Fruit fly (Drosophila melanogaster) whole organism, prepupa: ENCODE data around the gene Fer3HCH.

ENCODE experiments used
- Blimp-1 ChIP-seq: fragments of 200-800 bp; sonication (Bioruptor generic); optimal IDR thresholded peaks from 3 replicates; lab custom pipeline; 2017; ENCODE audit warnings: missing biosample characterization, missing genetic modification characterization, mild to moderate bottlenecking, moderate library complexity, missing genetic modification reagents
- CG11294 ChIP-seq: fragments of 200-800 bp; sonication (Bioruptor generic); IDR thresholded peaks from 2 replicates; pipeline ENCODE4 v1.3.6; 2022; ENCODE audit warnings: missing biosample characterization, missing genetic modification characterization
- CG11762 ChIP-seq: fragments of 200-800 bp; sonication (Bioruptor generic); optimal IDR thresholded peaks from 3 replicates; lab custom pipeline; 2016; ENCODE audit warnings: missing biosample characterization, missing genetic modification characterization; ENCODE audit not compliant: insufficient read depth
- CG11902 ChIP-seq: fragments of 200-800 bp; sonication (Bioruptor generic); optimal IDR thresholded peaks from 3 replicates; lab custom pipeline; 2016; ENCODE audit warnings: missing biosample characterization, missing genetic modification characterization
- CG15336 ChIP-seq: fragments of 200-800 bp; sonication (Bioruptor generic); IDR thresholded peaks from 2 replicates; pipeline ENCODE4 v1.3.6; 2022; ENCODE audit warnings: missing biosample characterization, missing genetic modification characterization
- CG1621 ChIP-seq: fragments of 200-800 bp; sonication (Bioruptor generic); optimal IDR thresholded peaks from 3 replicates; lab custom pipeline; 2018; ENCODE audit warnings: missing biosample characterization, mild to moderate bottlenecking, missing genetic modification characterization
- CG16779 ChIP-seq: fragments of 200-800 bp; sonication (Bioruptor generic); optimal IDR thresholded peaks from 3 replicates; lab custom pipeline; 2017; ENCODE audit warnings: missing biosample characterization, mild to moderate bottlenecking, missing genetic modification characterization
- CG31627 ChIP-seq: fragments of 200-800 bp; sonication (Bioruptor generic); optimal IDR thresholded peaks from 3 replicates; lab custom pipeline; 2016; ENCODE audit warnings: missing biosample characterization, missing genetic modification characterization
- CG32006 ChIP-seq: fragments of 200-800 bp; sonication (Bioruptor generic); optimal IDR thresholded peaks from 3 replicates; lab custom pipeline; 2017; ENCODE audit warnings: missing biosample characterization, mild to moderate bottlenecking, missing genetic modification characterization
- CG34406 ChIP-seq: fragments of 200-800 bp; sonication (Bioruptor generic); optimal IDR thresholded peaks from 3 replicates; lab custom pipeline; 2016; ENCODE audit warnings: missing biosample characterization, missing genetic modification characterization
- CG3919 ChIP-seq: fragments of 200-800 bp; sonication (Bioruptor generic); optimal IDR thresholded peaks from 3 replicates; lab custom pipeline; 2016; ENCODE audit warnings: missing biosample characterization, missing genetic modification characterization
- CG6163 ChIP-seq: fragments of 200-800 bp; sonication (Bioruptor generic); IDR thresholded peaks from 3 replicates; pipeline ENCODE4 v1.3.6; 2022; ENCODE audit warnings: missing biosample characterization, missing genetic modification characterization
- CG6276 ChIP-seq: fragments of 200-800 bp; sonication (Bioruptor generic); optimal IDR thresholded peaks from 2 replicates; lab custom pipeline; 2017; ENCODE audit warnings: missing biosample characterization, mild to moderate bottlenecking, missing genetic modification characterization
- CG6792 ChIP-seq: fragments of 200-800 bp; sonication (Bioruptor generic); optimal IDR thresholded peaks from 3 replicates; lab custom pipeline; 2016; ENCODE audit warnings: missing biosample characterization, missing genetic modification characterization
- CG6808 ChIP-seq: fragments of 200-800 bp; sonication (Bioruptor generic); optimal IDR thresholded peaks from 3 replicates; lab custom pipeline; 2017; ENCODE audit warnings: missing biosample characterization, missing genetic modification characterization, mild to moderate bottlenecking, moderate library complexity, missing genetic modification reagents
- CG6854 ChIP-seq: fragments of 200-800 bp; sonication (Bioruptor generic); optimal IDR thresholded peaks from 2 replicates; lab custom pipeline; 2017; ENCODE audit warnings: missing biosample characterization, mild to moderate bottlenecking, missing genetic modification characterization
- CG8119 ChIP-seq: fragments of 200-800 bp; sonication (Bioruptor generic); IDR thresholded peaks from 3 replicates; pipeline ENCODE4 v1.3.6; 2022; ENCODE audit warnings: missing biosample characterization, missing genetic modification characterization
- CG8632 ChIP-seq: fragments of 200-800 bp; sonication (Bioruptor generic); optimal IDR thresholded peaks from 3 replicates; lab custom pipeline; 2016; ENCODE audit warnings: missing biosample characterization, missing genetic modification characterization
- CG9139 ChIP-seq: fragments of 200-800 bp; sonication (Bioruptor generic); optimal IDR thresholded peaks from 3 replicates; lab custom pipeline; 2017; ENCODE audit warnings: missing biosample characterization, mild to moderate bottlenecking, missing genetic modification characterization
- Eip75B ChIP-seq: fragments of 200-800 bp; sonication (Bioruptor generic); optimal IDR thresholded peaks from 3 replicates; lab custom pipeline; 2016; ENCODE audit warnings: missing biosample characterization, missing genetic modification characterization
- Eip78C ChIP-seq: fragments of 200-800 bp; sonication (Bioruptor generic); peaks from one replicate; lab custom pipeline; 2016; ENCODE audit warnings: missing biosample characterization, missing genetic modification characterization
- Eip93F ChIP-seq: fragments of 200-800 bp; sonication (Bioruptor generic); optimal IDR thresholded peaks from 2 replicates; lab custom pipeline; 2016; ENCODE audit warnings: missing biosample characterization, mild to moderate bottlenecking, missing genetic modification characterization
- Ets21C ChIP-seq: fragments of 200-800 bp; sonication (Bioruptor generic); optimal IDR thresholded peaks from 3 replicates; lab custom pipeline; 2016; ENCODE audit warnings: missing biosample characterization, missing genetic modification characterization
- Ets96B ChIP-seq: fragments of 200-800 bp; optimal IDR thresholded peaks from 2 replicates; lab custom pipeline; 2019; ENCODE audit warnings: missing biosample characterization, mild to moderate bottlenecking, missing genetic modification characterization, moderate library complexity
- Gug ChIP-seq: fragments of 200-800 bp; sonication (Bioruptor generic); IDR thresholded peaks from 2 replicates; pipeline ENCODE4 v1.3.6; 2022; ENCODE audit warnings: missing biosample characterization, missing genetic modification characterization
- Hr38 ChIP-seq: sonication (Bioruptor generic); optimal IDR thresholded peaks from 2 replicates; lab custom pipeline; 2016; ENCODE audit warnings: missing biosample characterization, missing genetic modification characterization
- Hr39 ChIP-seq: fragments of 200-800 bp; sonication (Bioruptor generic); optimal IDR thresholded peaks from 2 replicates; lab custom pipeline; 2016; ENCODE audit warnings: missing biosample characterization, missing genetic modification characterization
- Hr4 ChIP-seq: fragments of 200-800 bp; sonication (Bioruptor generic); optimal IDR thresholded peaks from 3 replicates; lab custom pipeline; 2016; ENCODE audit warnings: missing biosample characterization, missing genetic modification characterization
- Met ChIP-seq: fragments of 200-800 bp; sonication (Bioruptor generic); optimal IDR thresholded peaks from 3 replicates; lab custom pipeline; 2016; ENCODE audit warnings: missing biosample characterization, missing genetic modification characterization
- OdsH ChIP-seq: fragments of 200-800 bp; sonication (Bioruptor generic); optimal IDR thresholded peaks from 3 replicates; lab custom pipeline; 2016; ENCODE audit warnings: missing biosample characterization, missing genetic modification characterization
- Smox ChIP-seq: fragments of 200-800 bp; sonication (Bioruptor generic); optimal IDR thresholded peaks from 3 replicates; lab custom pipeline; 2016; ENCODE audit warnings: missing biosample characterization, missing genetic modification characterization
- Sox102F ChIP-seq: fragments of 200-800 bp; sonication (Bioruptor generic); optimal IDR thresholded peaks from 2 replicates; lab custom pipeline; 2016; ENCODE audit warnings: missing biosample characterization, mild to moderate bottlenecking, missing genetic modification characterization
- Sox14 ChIP-seq: fragments of 200-800 bp; sonication (Bioruptor generic); optimal IDR thresholded peaks from 3 replicates; lab custom pipeline; 2016; ENCODE audit warnings: missing biosample characterization, missing genetic modification characterization
- Sox15 ChIP-seq: fragments of 200-800 bp; sonication (Bioruptor generic); optimal IDR thresholded peaks from 3 replicates; lab custom pipeline; 2016; ENCODE audit warnings: missing biosample characterization, missing genetic modification characterization
- achi ChIP-seq: fragments of 200-800 bp; sonication (Bioruptor generic); optimal IDR thresholded peaks from 3 replicates; lab custom pipeline; 2016; ENCODE audit warnings: missing biosample characterization, missing genetic modification characterization
- cyc ChIP-seq: fragments of 200-800 bp; sonication (Bioruptor generic); optimal IDR thresholded peaks from 3 replicates; lab custom pipeline; 2016; ENCODE audit warnings: missing biosample characterization, missing genetic modification characterization
- dac ChIP-seq: fragments of 200-800 bp; sonication (Bioruptor generic); optimal IDR thresholded peaks from 2 replicates; lab custom pipeline; 2017; ENCODE audit warnings: missing biosample characterization, mild to moderate bottlenecking, missing genetic modification characterization
- eg ChIP-seq: fragments of 200-800 bp; sonication (Bioruptor generic); IDR thresholded peaks from 3 replicates; pipeline ENCODE4 v1.3.6; 2022; ENCODE audit warnings: missing biosample characterization, missing genetic modification characterization
- fd59A ChIP-seq: fragments of 200-800 bp; sonication (Bioruptor generic); optimal IDR thresholded peaks from 2 replicates; lab custom pipeline; 2017; ENCODE audit warnings: missing biosample characterization, mild to moderate bottlenecking, missing genetic modification characterization, missing genetic modification reagents
- fd85E ChIP-seq: fragments of 200-800 bp; sonication (Bioruptor generic); optimal IDR thresholded peaks from 3 replicates; lab custom pipeline; 2016; ENCODE audit warnings: missing biosample characterization, missing genetic modification characterization
- fkh ChIP-seq: fragments of 200-800 bp; sonication (Bioruptor generic); optimal IDR thresholded peaks from 3 replicates; lab custom pipeline; 2017; ENCODE audit warnings: missing biosample characterization, mild to moderate bottlenecking, missing genetic modification characterization, moderate library complexity
- net ChIP-seq: fragments of 200-800 bp; sonication (Bioruptor generic); optimal IDR thresholded peaks from 3 replicates; lab custom pipeline; 2016; ENCODE audit warnings: missing biosample characterization, missing genetic modification characterization
- salr ChIP-seq, 2 experiments: fragments of 200-800 bp; sonication (Bioruptor generic); optimal IDR thresholded peaks; 3 replicates each; lab custom pipeline; 2016 to 2018; ENCODE audit warnings: missing biosample characterization in 2 of 2, missing genetic modification characterization in 2 of 2, mild to moderate bottlenecking in 1 of 2
- spab ChIP-seq: fragments of 200-800 bp; sonication (Bioruptor generic); optimal IDR thresholded peaks from 2 replicates; lab custom pipeline; 2017; ENCODE audit warnings: missing biosample characterization, mild to moderate bottlenecking, missing genetic modification characterization, missing genetic modification reagents
- svp ChIP-seq: fragments of 200-800 bp; sonication (Bioruptor generic); peaks from one replicate; lab custom pipeline; 2016; ENCODE audit warnings: missing biosample characterization, missing genetic modification characterization
- topi ChIP-seq: fragments of 200-800 bp; sonication (Bioruptor generic); optimal IDR thresholded peaks from 3 replicates; lab custom pipeline; 2016; ENCODE audit warnings: missing biosample characterization, missing genetic modification characterization

Fer3HCH gene

DNA sequence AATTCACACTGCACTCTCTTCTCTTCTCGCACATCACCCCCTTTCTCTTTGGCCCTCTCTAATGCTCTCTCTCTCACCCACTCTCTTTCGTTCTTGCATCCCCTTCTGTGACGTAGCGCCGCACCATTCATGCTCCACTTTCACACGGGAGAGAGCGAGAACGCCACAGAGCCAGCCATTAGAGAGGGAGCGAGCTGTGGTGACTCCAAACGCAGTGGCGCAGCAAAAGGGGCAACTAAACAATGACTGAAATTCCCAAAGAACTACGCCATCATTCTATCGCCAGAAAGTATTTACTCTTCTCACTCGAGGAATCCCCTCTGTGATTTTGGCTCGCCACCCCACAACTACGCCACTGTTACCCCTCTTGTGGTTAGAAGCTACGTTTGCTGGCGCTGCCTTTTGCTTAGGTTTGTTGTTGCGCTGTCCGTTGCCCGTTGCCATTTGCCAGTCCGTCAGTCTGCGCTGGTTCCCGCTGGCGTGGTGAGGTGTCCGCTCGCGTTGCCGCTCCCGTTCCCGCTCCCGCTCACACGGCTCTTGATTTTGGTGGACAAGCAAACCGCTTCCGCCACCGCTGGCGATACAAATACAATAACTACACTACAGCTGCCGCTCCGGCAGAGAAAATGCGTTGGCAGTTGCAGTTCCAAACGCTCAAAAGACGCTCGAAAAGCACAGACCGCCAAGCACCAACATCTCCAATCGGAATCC, 23.2 kb upstream of the Fer3HCH start (continued):
- TF ChIP-seq fkh = peak; percentile 97
- TF ChIP-seq spab (GFP tag; lab: Kevin White, UChicago) = peak; percentile 88
- peak; percentile 83 for TF ChIP-seq CG6808 (GFP tag; lab: Kevin White, UChicago)
- TF ChIP-seq dac = peak; percentile 99
- TF ChIP-seq svp (GFP tag; lab: Kevin White, UChicago) = peak; percentile 99
- peak; percentile 97 for TF ChIP-seq Hr38
- TF ChIP-seq Gug = peak; percentile 99
- peak; percentile 99 for TF ChIP-seq Eip78C (GFP tag; lab: Kevin White, UChicago)
- peak; percentile 94 for TF ChIP-seq CG8632 (GFP tag; lab: Kevin White, UChicago)
- peak; percentile 99 for TF ChIP-seq CG11294
- TF ChIP-seq Eip93F (GFP tag; lab: Kevin White, UChicago) = peak; percentile 95
- TF ChIP-seq Blimp-1 (GFP tag; lab: Kevin White, UChicago) = peak; percentile 94
- peak; percentile 99 for TF ChIP-seq CG8119 (GFP tag; lab: Robert Waterston, UW)
- peak; percentile 99 for TF ChIP-seq Hr39 (GFP tag; lab: Kevin White, UChicago)
- TF ChIP-seq CG6163 (GFP tag; lab: Robert Waterston, UW) = peak; percentile 99
- TF ChIP-seq Sox102F (GFP tag; lab: Kevin White, UChicago) = peak; percentile 98
- TF ChIP-seq salr (GFP tag; optimal IDR thresholded peaks at IDR 0.05; lab: Kevin White, UChicago) = peak; percentile 91 to 96
- TF ChIP-seq CG32006 (GFP tag; lab: Kevin White, UChicago) = peak; percentile 99
- peak; percentile 97 for TF ChIP-seq CG11902
- TF ChIP-seq fd85E = peak; percentile 94
- peak; percentile 99 for TF ChIP-seq cyc (GFP tag; lab: Kevin White, UChicago)
- peak; percentile 98 for TF ChIP-seq net (GFP tag; lab: Kevin White, UChicago)

dm6 chrX:13130175-13130822, 22.3 kb upstream of the Fer3HCH start:
- TF ChIP-seq Eip78C (GFP tag; lab: Kevin White, UChicago) = peak; percentile 94
- peak; percentile 46 for TF ChIP-seq CG1621 (tag; lab: Kevin White, UChicago)
- peak; percentile 37 for TF ChIP-seq Smox (GFP tag; lab: Kevin White, UChicago)
- peak; percentile 45 for TF ChIP-seq CG9139 (GFP tag; lab: Kevin White, UChicago)
- TF ChIP-seq Blimp-1 (GFP tag; lab: Kevin White, UChicago) = no peak
- peak; percentile 43 for TF ChIP-seq Sox102F (GFP tag; lab: Kevin White, UChicago)
- TF ChIP-seq svp (GFP tag; lab: Kevin White, UChicago) = peak; percentile 27
- peak; percentile 60 for TF ChIP-seq CG31627 (GFP tag; lab: Kevin White, UChicago)
- TF ChIP-seq Ets21C (GFP tag; lab: Kevin White, UChicago) = peak; percentile 2
- TF ChIP-seq CG15336 = peak; percentile 68
- TF ChIP-seq Eip75B = peak; percentile 61
- TF ChIP-seq CG6276 (GFP tag; lab: Kevin White, UChicago) = peak; percentile 70
- peak; percentile 56 for TF ChIP-seq Met (GFP tag; lab: Kevin White, UChicago)
- peak; percentile 21; the same call in 2 of the 3 replicates for TF ChIP-seq eg (GFP tag; lab: Robert Waterston, UW)
- TF ChIP-seq fd59A (GFP tag; lab: Kevin White, UChicago) = peak; percentile 59
- TF ChIP-seq CG16779 (tag; lab: Kevin White, UChicago) = peak; percentile 21
- TF ChIP-seq CG11762 (GFP tag; lab: Kevin White, UChicago) = peak; percentile 13
- peak; percentile 42 for TF ChIP-seq CG34406
- TF ChIP-seq salr (GFP tag; optimal IDR thresholded peaks at IDR 0.05; lab: Kevin White, UChicago) = peak in 1 of 2 experiments; percentile 26
- TF ChIP-seq topi = peak; percentile 59
- TF ChIP-seq OdsH (GFP tag; lab: Kevin White, UChicago) = peak; percentile 55
- TF ChIP-seq Hr38 = no peak
- TF ChIP-seq Gug = no peak
- TF ChIP-seq CG3919 (GFP tag; lab: Kevin White, UChicago) = peak; percentile 39
- peak; percentile 65 for TF ChIP-seq Ets96B (tag; lab: Kevin White, UChicago)
- TF ChIP-seq CG6163 (GFP tag; lab: Robert Waterston, UW) = 0 out of 3 replicates have a peak, but pooled peaks have one; percentile 38
- TF ChIP-seq CG6792 (GFP tag; lab: Kevin White, UChicago) = peak; percentile 47
- peak; percentile 66 for TF ChIP-seq CG8119 (GFP tag; lab: Robert Waterston, UW)
- TF ChIP-seq Eip93F (GFP tag; lab: Kevin White, UChicago) = no peak
- peak; percentile 38 for TF ChIP-seq Hr39 (GFP tag; lab: Kevin White, UChicago)
- peak; percentile 5 for TF ChIP-seq CG11902
- TF ChIP-seq Sox15 (GFP tag; lab: Kevin White, UChicago) = peak; percentile 13
- TF ChIP-seq spab (GFP tag; lab: Kevin White, UChicago) = peak; percentile 52
- TF ChIP-seq fd85E = no peak
- peak; percentile 70 for TF ChIP-seq Hr4
- TF ChIP-seq achi (GFP tag; lab: Kevin White, UChicago) = peak; percentile 52
- TF ChIP-seq CG6854 = no peak
- TF ChIP-seq Sox14 (GFP tag; lab: Kevin White, UChicago) = peak; percentile 63
